Fruit fly (Drosophila melanogaster) whole organism, embryonic: ENCODE results near the gene CG32425.

Source experiments
- BtbVII ChIP-seq: fragments of 200-800 bp; sonication (Bioruptor generic); optimal IDR thresholded peaks from 3 replicates; lab custom pipeline; 2017; ENCODE audit warnings: missing biosample characterization, mild to moderate bottlenecking, missing genetic modification characterization
- C15 ChIP-seq: fragments of 200-800 bp; sonication (Bioruptor generic); IDR thresholded peaks from 3 replicates; pipeline ENCODE4 v1.3.6; 2022; ENCODE audit warnings: missing biosample characterization, missing genetic modification characterization
- CG11695 ChIP-seq: fragments of 200-800 bp; sonication (Bioruptor generic); IDR thresholded peaks from 3 replicates; pipeline ENCODE4 v1.3.6; 2022; ENCODE audit warnings: missing biosample characterization, missing genetic modification characterization
- CG13123 ChIP-seq: fragments of 200-800 bp; sonication (Bioruptor generic); optimal IDR thresholded peaks from 2 replicates; lab custom pipeline; 2016; ENCODE audit warnings: missing biosample characterization, missing genetic modification characterization
- CG14441 ChIP-seq: fragments of 200-800 bp; sonication (Bioruptor generic); IDR thresholded peaks from 2 replicates; pipeline ENCODE4 v1.3.6; 2022; ENCODE audit warnings: missing biosample characterization, missing genetic modification characterization
- CG14667 ChIP-seq: fragments of 200-800 bp; sonication (Bioruptor generic); IDR thresholded peaks from 2 replicates; pipeline ENCODE4 v1.3.6; 2022; ENCODE audit warnings: missing biosample characterization, missing genetic modification characterization
- CG16815 ChIP-seq: fragments of 200-800 bp; sonication (Bioruptor generic); optimal IDR thresholded peaks from 3 replicates; lab custom pipeline; 2017; ENCODE audit warnings: missing biosample characterization, mild to moderate bottlenecking, missing genetic modification characterization
- CG17385 ChIP-seq: fragments of 200-800 bp; sonication (Bioruptor generic); optimal IDR thresholded peaks from 3 replicates; lab custom pipeline; 2018; ENCODE audit warnings: missing biosample characterization, mild to moderate bottlenecking, missing genetic modification characterization
- CG18262 ChIP-seq: fragments of 200-800 bp; optimal IDR thresholded peaks from 3 replicates; lab custom pipeline; 2019; ENCODE audit warnings: missing biosample characterization, mild to moderate bottlenecking, missing genetic modification characterization, moderate library complexity
- CG1832 ChIP-seq: fragments of 200-800 bp; sonication (Bioruptor generic); optimal IDR thresholded peaks from 2 replicates; lab custom pipeline; 2017; ENCODE audit warnings: missing biosample characterization, mild to moderate bottlenecking, missing genetic modification characterization, inconsistent platforms
- CG3163 ChIP-seq: fragments of 200-800 bp; sonication (Bioruptor generic); optimal IDR thresholded peaks from 3 replicates; lab custom pipeline; 2016; ENCODE audit warnings: missing biosample characterization, missing genetic modification characterization
- CG33557 ChIP-seq: fragments of 200-800 bp; sonication (Bioruptor generic); optimal IDR thresholded peaks from 2 replicates; lab custom pipeline; 2019; ENCODE audit warnings: missing biosample characterization, mild to moderate bottlenecking, missing genetic modification characterization, moderate library complexity
- CG3838 ChIP-seq: fragments of 200-800 bp; sonication (Bioruptor generic); optimal IDR thresholded peaks from 3 replicates; lab custom pipeline; 2016; ENCODE audit warnings: missing biosample characterization, missing genetic modification characterization
- CG4360 ChIP-seq: fragments of 200-800 bp; sonication (Bioruptor generic); IDR thresholded peaks from 2 replicates; pipeline ENCODE4 v1.3.6; 2022; ENCODE audit warnings: missing biosample characterization, missing genetic modification characterization
- CG8089 ChIP-seq: fragments of 200-800 bp; sonication (Bioruptor generic); optimal IDR thresholded peaks from 3 replicates; lab custom pipeline; 2016; ENCODE audit warnings: missing biosample characterization, missing genetic modification characterization
- CG8765 ChIP-seq: fragments of 200-800 bp; sonication (Bioruptor generic); IDR thresholded peaks from 2 replicates; pipeline ENCODE4 v1.3.6; 2022; ENCODE audit warnings: missing biosample characterization, missing genetic modification characterization
- CG9437 ChIP-seq: fragments of 200-800 bp; sonication (Bioruptor generic); optimal IDR thresholded peaks from 2 replicates; lab custom pipeline; 2018; ENCODE audit warnings: missing biosample characterization, mild to moderate bottlenecking, missing genetic modification characterization
- D19A ChIP-seq: fragments of 200-800 bp; optimal IDR thresholded peaks from 3 replicates; lab custom pipeline; 2019; ENCODE audit warnings: missing biosample characterization, mild to moderate bottlenecking, missing genetic modification characterization, moderate library complexity
- D19B ChIP-seq: fragments of 200-800 bp; sonication (Bioruptor generic); optimal IDR thresholded peaks from 2 replicates; lab custom pipeline; 2017; ENCODE audit warnings: missing biosample characterization, mild to moderate bottlenecking, missing genetic modification characterization
- Doc3 ChIP-seq: fragments of 200-800 bp; sonication (Bioruptor generic); IDR thresholded peaks from 3 replicates; pipeline ENCODE4 v1.3.6; 2022; ENCODE audit warnings: missing biosample characterization, missing genetic modification characterization; ENCODE audit not compliant: partially characterized antibody
- Gug ChIP-seq: fragments of 200-800 bp; sonication (Bioruptor generic); IDR thresholded peaks from 4 replicates; pipeline ENCODE4 v1.3.6; 2022; ENCODE audit warnings: missing biosample characterization, missing genetic modification characterization
- Hand ChIP-seq: fragments of 200-800 bp; sonication (Bioruptor generic); optimal IDR thresholded peaks from 2 replicates; lab custom pipeline; 2017; ENCODE audit warnings: mild to moderate bottlenecking, missing biosample characterization, missing genetic modification reagents, missing genetic modification characterization
- Med ChIP-seq: fragments of 200-800 bp; sonication (Bioruptor generic); peaks from one replicate; lab custom pipeline; 2016; ENCODE audit warnings: missing biosample characterization, missing genetic modification characterization, mild to moderate bottlenecking, inconsistent platforms, moderate library complexity
- NFAT ChIP-seq: fragments of 200-800 bp; sonication (Bioruptor generic); IDR thresholded peaks from 2 replicates; pipeline ENCODE4 v1.3.6; 2022; ENCODE audit warnings: missing biosample characterization, missing genetic modification characterization
- Nf-YC ChIP-seq: fragments of 200-800 bp; optimal IDR thresholded peaks from 3 replicates; lab custom pipeline; 2019; ENCODE audit warnings: missing biosample characterization, mild to moderate bottlenecking, missing genetic modification characterization, moderate library complexity
- Oli ChIP-seq: fragments of 200-800 bp; sonication (Bioruptor generic); optimal IDR thresholded peaks from 2 replicates; lab custom pipeline; 2018; ENCODE audit warnings: missing biosample characterization, mild to moderate bottlenecking, missing genetic modification characterization, moderate library complexity
- Pdp1 ChIP-seq, 2 experiments: fragments of 200-800 bp; sonication (Bioruptor generic); optimal IDR thresholded peaks; 3 replicates each; lab custom pipeline; 2016; ENCODE audit warnings: missing biosample characterization in 2 of 2, missing genetic modification characterization in 2 of 2, mild to moderate bottlenecking in 1 of 2, moderate library complexity in 1 of 2
- Scr ChIP-seq: fragments of 200-800 bp; sonication (Bioruptor generic); IDR thresholded peaks from 2 replicates; pipeline ENCODE4 v1.3.6; 2022; ENCODE audit warnings: missing biosample characterization, missing genetic modification characterization; ENCODE audit not compliant: partially characterized antibody
- TFAM ChIP-seq: fragments of 200-800 bp; sonication (Bioruptor generic); optimal IDR thresholded peaks from 2 replicates; lab custom pipeline; 2017; ENCODE audit warnings: missing biosample characterization, missing genetic modification characterization, inconsistent platforms
- ato ChIP-seq: fragments of 200-800 bp; sonication (Bioruptor generic); IDR thresholded peaks from 2 replicates; pipeline ENCODE4 v1.3.6; 2022; ENCODE audit warnings: missing biosample characterization, missing genetic modification characterization; ENCODE audit not compliant: partially characterized antibody
- bbx ChIP-seq: fragments of 200-800 bp; sonication (Bioruptor generic); IDR thresholded peaks from 2 replicates; pipeline ENCODE4 v1.3.6; 2022; ENCODE audit warnings: missing biosample characterization, missing genetic modification characterization; ENCODE audit not compliant: partially characterized antibody
- chif ChIP-seq, 2 experiments: fragments of 200-800 bp; sonication (Bioruptor generic); optimal IDR thresholded peaks; 3 replicates each; lab custom pipeline; 2016; ENCODE audit warnings: missing biosample characterization in 2 of 2, missing genetic modification characterization in 2 of 2
- chinmo ChIP-seq: fragments of 200-800 bp; sonication (Bioruptor generic); IDR thresholded peaks from 4 replicates; pipeline ENCODE4 v1.3.6; 2022; ENCODE audit warnings: missing biosample characterization, missing genetic modification characterization; ENCODE audit not compliant: partially characterized antibody
- ci ChIP-seq: fragments of 200-800 bp; sonication (Bioruptor generic); IDR thresholded peaks from 3 replicates; pipeline ENCODE4 v1.3.6; 2022; ENCODE audit warnings: missing biosample characterization, missing genetic modification characterization
- crp ChIP-seq, 2 experiments: fragments of 200-800 bp; sonication (Bioruptor generic); optimal IDR thresholded peaks; 2 replicates in 1 of 2; 3 replicates in 1 of 2; lab custom pipeline; 2017; ENCODE audit warnings: missing biosample characterization in 2 of 2, missing genetic modification characterization in 2 of 2, mild to moderate bottlenecking in 1 of 2, moderate library complexity in 1 of 2
- cwo ChIP-seq: fragments of 200-800 bp; sonication (Bioruptor generic); optimal IDR thresholded peaks from 3 replicates; lab custom pipeline; 2017; ENCODE audit warnings: missing biosample characterization, missing genetic modification characterization, mild to moderate bottlenecking, moderate library complexity, missing genetic modification reagents
- dan ChIP-seq: fragments of 200-800 bp; sonication (Bioruptor generic); IDR thresholded peaks from 2 replicates; pipeline ENCODE4 v1.3.6; 2022; ENCODE audit warnings: missing biosample characterization, missing genetic modification characterization
- esg ChIP-seq: fragments of 200-800 bp; sonication (Bioruptor generic); conservative IDR thresholded peaks from 2 replicates; pipeline ENCODE4 v1.3.6; 2022; ENCODE audit warnings: missing biosample characterization, missing genetic modification characterization
- fd64A ChIP-seq: fragments of 200-800 bp; sonication (Bioruptor generic); optimal IDR thresholded peaks from 3 replicates; lab custom pipeline; 2018; ENCODE audit warnings: missing biosample characterization, mild to moderate bottlenecking, missing genetic modification characterization
- fd96Cb ChIP-seq: fragments of 200-800 bp; sonication (Bioruptor generic); optimal IDR thresholded peaks from 2 replicates; lab custom pipeline; 2018; ENCODE audit warnings: missing biosample characterization, mild to moderate bottlenecking, missing genetic modification characterization, moderate library complexity
- ftz-f1 ChIP-seq: fragments of 200-800 bp; sonication (Bioruptor generic); optimal IDR thresholded peaks from 2 replicates; lab custom pipeline; 2016; ENCODE audit warnings: missing biosample characterization, missing genetic modification characterization
- gsb ChIP-seq: fragments of 200-800 bp; sonication (Bioruptor generic); IDR thresholded peaks from 2 replicates; pipeline ENCODE4 v1.3.6; 2022; ENCODE audit warnings: missing biosample characterization, missing genetic modification characterization
- hth ChIP-seq: fragments of >200 bp; optimal IDR thresholded peaks from 2 replicates; lab custom pipeline; 2017; ENCODE audit warnings: inconsistent platforms
- mld ChIP-seq: fragments of 200-800 bp; sonication (Bioruptor generic); IDR thresholded peaks from 3 replicates; pipeline ENCODE4 v1.3.6; 2022; ENCODE audit warnings: missing biosample characterization, missing genetic modification characterization; ENCODE audit not compliant: partially characterized antibody
- scrt ChIP-seq: fragments of 200-800 bp; sonication (Bioruptor generic); optimal IDR thresholded peaks from 2 replicates; lab custom pipeline; 2018; ENCODE audit warnings: missing biosample characterization, mild to moderate bottlenecking, missing genetic modification characterization, moderate library complexity
- sim ChIP-seq: fragments of 200-800 bp; sonication (Bioruptor generic); IDR thresholded peaks from 2 replicates; pipeline ENCODE4 v1.3.6; 2022; ENCODE audit warnings: missing biosample characterization, missing genetic modification characterization
- slou ChIP-seq: fragments of 200-800 bp; sonication (Bioruptor generic); optimal IDR thresholded peaks from 3 replicates; lab custom pipeline; 2016; ENCODE audit warnings: missing biosample characterization, missing genetic modification characterization
- sob ChIP-seq: fragments of 200-800 bp; sonication (Bioruptor generic); IDR thresholded peaks from 2 replicates; pipeline ENCODE4 v1.3.6; 2022; ENCODE audit warnings: missing biosample characterization, missing genetic modification characterization
- ssp ChIP-seq: fragments of 200-800 bp; sonication (Bioruptor generic); IDR thresholded peaks from 2 replicates; pipeline ENCODE4 v1.3.6; 2022; ENCODE audit warnings: missing biosample characterization, missing genetic modification characterization
- unc-4 ChIP-seq: fragments of 200-800 bp; sonication (Bioruptor generic); IDR thresholded peaks from 2 replicates; pipeline ENCODE4 v1.3.6; 2022; ENCODE audit warnings: missing biosample characterization, missing genetic modification characterization; ENCODE audit not compliant: partially characterized antibody
- zfh2 ChIP-seq: fragments of 200-800 bp; sonication (Bioruptor generic); optimal IDR thresholded peaks from 2 replicates; lab custom pipeline; 2016; ENCODE audit warnings: missing biosample characterization, missing genetic modification characterization

Gene CG32425

dm6 chr3L:20524409-20525010 is 27.4 kb downstream of the CG32425 start:
- TF ChIP-seq unc-4 (GFP tag; lab: Robert Waterston, UW) (no peak), Hand (GFP tag; lab: Kevin White, UChicago) (no peak), sob (GFP tag; lab: Robert Waterston, UW) (0 out of 2 replicates have a peak, but pooled peaks have one; percentile 15), D19A (tag; lab: Kevin White, UChicago) (peak; percentile 12), ftz-f1 (GFP tag; lab: Kevin White, UChicago) (peak; percentile 3), D19B (peak; percentile 12), BtbVII (GFP tag; lab: Kevin White, UChicago) (no peak), sim (no peak), CG17385 (no peak), C15 (GFP tag; lab: Robert Waterston, UW) (no peak), CG14441 (GFP tag; lab: Robert Waterston, UW) (no peak), fd64A (GFP tag; lab: Kevin White, UChicago) (no peak), ci (no peak), CG14667 (no peak), hth (no peak), CG9437 (GFP tag; lab: Kevin White, UChicago) (peak; percentile 77), Nf-YC (no peak), ssp (GFP tag; lab: Robert Waterston, UW) (no peak), TFAM (no peak), CG33557 (GFP tag; lab: Kevin White, UChicago) (no peak), ato (no peak), cwo (GFP tag; lab: Kevin White, UChicago) (peak; percentile 94), Pdp1 (GFP tag; optimal IDR thresholded peaks at IDR 0.05; lab: Kevin White, UChicago) (peak in 1 of 2 experiments; percentile 45), Oli (tag; lab: Kevin White, UChicago) (no peak), CG11695 (GFP tag; lab: Robert Waterston, UW) (0 out of 3 replicates have a peak, but pooled peaks have one; percentile 41), chinmo (GFP tag; lab: Robert Waterston, UW) (0 out of 4 replicates have a peak, but pooled peaks have one; percentile 58), CG3163 (no peak), esg (GFP tag; lab: Robert Waterston, UW) (no peak), Med (GFP tag; lab: Kevin White, UChicago) (peak; percentile 39), crp (GFP tag; optimal IDR thresholded peaks at IDR 0.05; lab: Kevin White, UChicago) (no peak), CG13123 (GFP tag; lab: Kevin White, UChicago) (no peak), NFAT (GFP tag; lab: Robert Waterston, UW) (no peak), fd96Cb (no peak), Doc3 (GFP tag; lab: Robert Waterston, UW) (no peak), CG3838 (GFP tag; lab: Kevin White, UChicago) (no peak), CG8089 (GFP tag; lab: Kevin White, UChicago) (no peak)

dm6 chr3L:20525743-20526142 is 28.6 kb downstream of the CG32425 start:
- TF ChIP-seq bbx (GFP tag; lab: Robert Waterston, UW): peak; percentile 34; the same call in 1 of the 2 replicates
- TF ChIP-seq gsb (GFP tag; lab: Robert Waterston, UW): no peak
- no peak for TF ChIP-seq dan (GFP tag; lab: Robert Waterston, UW)
- no peak for TF ChIP-seq CG16815
- TF ChIP-seq ato: no peak
- no peak for TF ChIP-seq CG8765 (GFP tag; lab: Robert Waterston, UW)
- TF ChIP-seq slou (GFP tag; lab: Kevin White, UChicago): no peak
- TF ChIP-seq Pdp1 (GFP tag; optimal IDR thresholded peaks at IDR 0.05; lab: Kevin White, UChicago): peak in 1 of 2 experiments; percentile 99
- no peak for TF ChIP-seq CG18262 (tag; lab: Kevin White, UChicago)
- no peak for TF ChIP-seq CG1832
- no peak for TF ChIP-seq scrt (GFP tag; lab: Kevin White, UChicago)
- TF ChIP-seq Gug (GFP tag; lab: Robert Waterston, UW): no peak
- TF ChIP-seq Scr (GFP tag; lab: Robert Waterston, UW): peak; percentile 30; the same call in 1 of the 2 replicates
- TF ChIP-seq mld (GFP tag; lab: Robert Waterston, UW): no peak
- TF ChIP-seq zfh2: no peak
- peak; percentile 54; the same call in 1 of the 2 replicates for TF ChIP-seq CG4360 (GFP tag; lab: Robert Waterston, UW)
- TF ChIP-seq chif (GFP tag; optimal IDR thresholded peaks at IDR 0.05; lab: Kevin White, UChicago): no peak
